Worm (Caenorhabditis elegans) whole organism, L3 larva: ENCODE data around the gene C39F7.1.

ENCODE experiments used
- nhr-237 ChIP-seq: fragments of 150-350 bp; optimal IDR thresholded peaks from 2 replicates; lab custom pipeline; 2014; ENCODE audit warnings: missing biosample characterization, missing genetic modification characterization
- nhr-28 ChIP-seq: fragments of 150-350 bp; optimal IDR thresholded peaks from 2 replicates; lab custom pipeline; 2014; ENCODE audit warnings: missing biosample characterization, missing genetic modification characterization
- sea-2 ChIP-seq: fragments of 150-350 bp; sonication (generic microtip); optimal IDR thresholded peaks from 4 replicates; lab custom pipeline; 2014; ENCODE audit warnings: missing biosample characterization, missing genetic modification reagents, missing genetic modification characterization
- unc-39 ChIP-seq: sonication (generic microtip); optimal IDR thresholded peaks from 4 replicates; lab custom pipeline; 2017; ENCODE audit warnings: missing biosample characterization, missing genetic modification characterization
- zag-1 ChIP-seq: fragments of 150-350 bp; optimal IDR thresholded peaks from 2 replicates; lab custom pipeline; 2014; ENCODE audit warnings: missing biosample characterization, missing genetic modification characterization

DNA sequence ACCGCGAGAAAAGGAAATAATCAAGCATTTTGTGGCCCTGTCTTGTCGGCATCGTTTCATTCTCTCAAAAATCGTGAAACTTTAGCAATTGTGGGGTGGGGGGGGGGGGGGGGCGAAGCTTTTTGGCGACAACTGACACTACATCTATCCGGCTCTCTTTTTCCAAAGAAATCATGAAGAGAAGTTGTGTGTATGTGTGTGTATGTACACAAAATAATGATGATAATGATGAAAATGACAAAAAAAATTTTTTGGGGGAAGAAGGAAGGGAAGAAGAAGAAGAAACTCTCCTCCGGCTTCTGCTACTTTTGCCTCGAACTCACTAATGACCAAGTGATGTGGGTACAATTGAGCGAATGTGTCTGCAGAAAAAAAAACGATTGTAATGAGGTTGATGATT lies 17.1 kb upstream of the C39F7.1 start:
- no peak for TF ChIP-seq nhr-28 (tag; lab: Kevin White, UChicago)
- TF ChIP-seq nhr-237 (tag; lab: Kevin White, UChicago) = no peak
- TF ChIP-seq unc-39 (tag; lab: Kevin White, UChicago) = no peak
- TF ChIP-seq sea-2 (GFP tag; lab: Kevin White, UChicago) = no peak
- no peak for TF ChIP-seq zag-1 (tag; lab: Kevin White, UChicago)
